Worm (Caenorhabditis elegans) whole organism, L3 larva: Measurements from ENCODE around the gene Y57E12AL.1.

Experiments used
- ZK546.5 ChIP-seq: sonication (generic microtip); optimal IDR thresholded peaks from 2 replicates; lab custom pipeline; 2017; ENCODE audit warnings: missing biosample characterization, missing genetic modification characterization
- aly-2 ChIP-seq: fragments of 150-350 bp; optimal IDR thresholded peaks from 2 replicates; lab custom pipeline; 2014; ENCODE audit warnings: missing biosample characterization, missing genetic modification characterization
- ceh-82 ChIP-seq: fragments of 150-350 bp; optimal IDR thresholded peaks from 2 replicates; lab custom pipeline; 2014; ENCODE audit warnings: missing biosample characterization, missing genetic modification characterization
- ceh-9 ChIP-seq: sonication (generic microtip); optimal IDR thresholded peaks from 2 replicates; lab custom pipeline; 2018; ENCODE audit warnings: missing biosample characterization, missing genetic modification characterization
- elt-1 ChIP-seq: fragments of 150-350 bp; optimal IDR thresholded peaks from 2 replicates; lab custom pipeline; 2014; ENCODE audit warnings: missing biosample characterization, missing genetic modification characterization
- fkh-10 ChIP-seq: sonication (generic microtip); optimal IDR thresholded peaks from 2 replicates; lab custom pipeline; 2017; ENCODE audit warnings: missing biosample characterization, missing genetic modification reagents, missing genetic modification characterization
- fkh-2 ChIP-seq: fragments of 150-350 bp; optimal IDR thresholded peaks from 2 replicates; lab custom pipeline; 2014; ENCODE audit warnings: missing biosample characterization, missing genetic modification reagents, missing genetic modification characterization
- fos-1 ChIP-seq: fragments of 150-350 bp; optimal IDR thresholded peaks from 2 replicates; lab custom pipeline; 2014; ENCODE audit warnings: missing biosample characterization, missing genetic modification characterization
- lin-39 ChIP-seq: fragments of 150-350 bp; optimal IDR thresholded peaks from 2 replicates; lab custom pipeline; 2018; ENCODE audit warnings: missing biosample characterization, missing genetic modification reagents, missing genetic modification characterization
- mdl-1 ChIP-seq: fragments of 150-350 bp; optimal IDR thresholded peaks from 2 replicates; lab custom pipeline; 2014; ENCODE audit warnings: missing biosample characterization, missing genetic modification characterization
- sea-2 ChIP-seq: fragments of 150-350 bp; sonication (generic microtip); optimal IDR thresholded peaks from 4 replicates; lab custom pipeline; 2014; ENCODE audit warnings: missing biosample characterization, missing genetic modification reagents, missing genetic modification characterization
- skn-1 ChIP-seq: fragments of 150-350 bp; optimal IDR thresholded peaks from 2 replicates; lab custom pipeline; 2014; ENCODE audit warnings: missing biosample characterization, missing genetic modification characterization
- tbx-2 ChIP-seq: sonication (generic microtip); optimal IDR thresholded peaks from 2 replicates; lab custom pipeline; 2016; ENCODE audit warnings: mild to moderate bottlenecking, missing genetic modification characterization, missing compliant biosample characterization
- unc-62 ChIP-seq: fragments of 150-350 bp; sonication (generic microtip); optimal IDR thresholded peaks from 4 replicates; lab custom pipeline; 2014; ENCODE audit warnings: missing biosample characterization, missing genetic modification reagents, missing genetic modification characterization

DNA sequence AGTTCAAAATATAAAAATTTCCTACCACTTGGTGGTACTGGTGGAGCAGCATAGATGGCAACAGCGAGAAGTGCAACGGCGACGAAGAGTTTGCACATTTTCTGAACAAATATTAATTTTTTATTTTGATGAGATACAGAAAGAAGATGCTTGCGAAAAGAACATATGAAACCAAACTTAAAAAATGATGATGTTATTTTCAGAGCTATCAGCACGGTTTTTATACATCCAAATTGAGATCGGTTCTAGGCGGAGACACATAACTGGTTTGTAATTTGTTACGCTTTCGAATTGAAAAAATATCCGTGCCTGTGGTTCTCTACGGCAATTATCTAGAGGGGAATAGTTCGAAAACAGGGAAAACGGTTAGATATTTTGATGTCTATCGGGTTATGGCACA is 7.2 kb upstream of the Y57E12AL.1 start, which contains the start of gene txt-17:
- TF ChIP-seq elt-1 (no peak), unc-62 (GFP tag; lab: Kevin White, UChicago) (no peak), tbx-2 (tag; lab: Kevin White, UChicago) (no peak), fos-1 (tag; lab: Kevin White, UChicago) (no peak), ZK546.5 (tag; lab: Kevin White, UChicago) (no peak), aly-2 (no peak), skn-1 (tag; lab: Kevin White, UChicago) (no peak), mdl-1 (no peak), ceh-82 (tag; lab: Kevin White, UChicago) (no peak), ceh-9 (no peak), sea-2 (GFP tag; lab: Kevin White, UChicago) (no peak), fkh-2 (tag; lab: Kevin White, UChicago) (no peak), fkh-10 (GFP tag; lab: Kevin White, UChicago) (no peak), lin-39 (tag; lab: Kevin White, UChicago) (no peak)
